Worm (Caenorhabditis elegans) whole organism, midembryonic: ENCODE measurements around the gene snr-1.

Experiments used
- T22C8.4 ChIP-seq: fragments of 200-800 bp; sonication (Bioruptor generic); IDR thresholded peaks from 2 replicates; pipeline ENCODE4 v1.3.6; 2022; ENCODE audit warnings: missing genetic modification characterization, missing compliant biosample characterization
- cog-1 ChIP-seq: sonication (generic microtip); optimal IDR thresholded peaks from 2 replicates; lab custom pipeline; 2016; ENCODE audit warnings: missing genetic modification characterization, missing compliant biosample characterization
- flt-1 ChIP-seq: fragments of 200-800 bp; sonication (Bioruptor generic); IDR thresholded peaks from 2 replicates; pipeline ENCODE4 v1.3.6; 2022; ENCODE audit warnings: missing genetic modification characterization, missing compliant biosample characterization
- klf-2 ChIP-seq: fragments of 200-800 bp; sonication (Bioruptor generic); conservative IDR thresholded peaks from 2 replicates; pipeline ENCODE4 v1.3.6; 2022; ENCODE audit warnings: missing genetic modification reagents, missing genetic modification characterization, missing compliant biosample characterization
- med-1 ChIP-seq: sonication (generic microtip); optimal IDR thresholded peaks from 2 replicates; lab custom pipeline; 2017; ENCODE audit warnings: missing genetic modification characterization, mild to moderate bottlenecking, missing compliant biosample characterization, antibody characterized with exemption, missing genetic modification reagents; ENCODE audit not compliant: insufficient read depth
- ref-1 ChIP-seq: fragments of 200-800 bp; sonication (Bioruptor generic); conservative IDR thresholded peaks from 2 replicates; pipeline ENCODE4 v1.3.6; 2022; ENCODE audit warnings: missing genetic modification reagents, missing genetic modification characterization, missing compliant biosample characterization
- tab-1 ChIP-seq: fragments of 200-800 bp; sonication (Bioruptor generic); IDR thresholded peaks from 2 replicates; pipeline ENCODE4 v1.3.6; 2022; ENCODE audit warnings: missing genetic modification characterization, missing compliant biosample characterization
- ztf-23 ChIP-seq: fragments of 200-800 bp; sonication (Bioruptor generic); IDR thresholded peaks from 2 replicates; pipeline ENCODE4 v1.3.6; 2022; ENCODE audit warnings: missing genetic modification reagents, missing genetic modification characterization, missing compliant biosample characterization
- ztf-29 ChIP-seq: fragments of 200-800 bp; sonication (Bioruptor generic); IDR thresholded peaks from 2 replicates; pipeline ENCODE4 v1.3.6; 2022; ENCODE audit warnings: missing genetic modification reagents, missing genetic modification characterization, missing compliant biosample characterization

snr-1 gene

ce11 chrIV:17116345-17116744, 28.5 kb downstream of the snr-1 start, which contains the start of gene cyn-13:
Gene cyn-13 (minus strand): TSS chrIV:17116657.
- TF ChIP-seq ztf-29 (GFP tag; lab: Robert Waterston, UW) (no peak), med-1 (no peak)

DNA sequence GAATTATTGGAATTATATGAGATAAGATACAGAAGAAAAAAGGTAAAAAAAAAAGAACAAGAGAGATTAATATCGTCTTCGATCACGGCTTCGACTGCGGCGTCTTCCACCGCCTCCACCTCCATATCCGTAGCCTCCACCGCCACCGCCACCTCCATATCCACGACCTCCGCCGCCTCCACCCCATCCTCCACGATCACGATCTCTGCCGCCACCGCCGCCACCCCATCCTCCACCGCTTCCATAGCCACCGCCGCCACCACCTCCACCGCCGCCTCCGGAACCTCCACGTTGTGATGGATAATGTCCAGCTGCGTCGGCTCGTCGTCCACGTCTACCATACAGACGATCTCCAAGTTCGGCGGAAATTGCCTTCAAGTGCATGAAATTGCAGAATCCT, 29.0 kb downstream of the snr-1 start:
- no peak for TF ChIP-seq ztf-23 (GFP tag; lab: Robert Waterston, UW)
- no peak for TF ChIP-seq ref-1
- TF ChIP-seq tab-1 (GFP tag; lab: Robert Waterston, UW) = 0 out of 2 replicates have a peak, but pooled peaks have one; percentile 51
- TF ChIP-seq ztf-29 (GFP tag; lab: Robert Waterston, UW) = no peak

DNA sequence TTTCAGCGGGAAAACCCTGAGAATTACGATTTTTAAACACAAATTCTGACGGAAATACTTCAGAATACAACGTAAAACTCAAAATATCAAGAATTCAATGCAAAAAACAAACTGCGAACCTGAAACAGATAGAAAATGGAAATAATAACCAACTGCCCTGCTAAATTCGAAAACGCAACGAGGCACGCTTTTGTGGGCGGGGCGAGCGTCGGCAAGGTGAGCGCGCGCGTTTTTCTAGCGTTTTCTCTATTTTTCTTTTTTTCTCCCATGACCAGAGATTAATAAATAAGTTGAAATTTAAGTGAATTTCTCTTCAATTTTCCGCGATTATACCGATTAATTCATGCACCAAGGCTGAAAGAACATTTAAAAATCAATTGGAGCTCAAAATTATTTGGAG, 30.7 kb downstream of the snr-1 start, which contains the start of gene uaf-2:
Gene uaf-2, minus strand, starts transcription at position 183 of the 400 bp plus-strand sequence.
- TF ChIP-seq flt-1 (peak; percentile 25; the same call in 1 of the 2 replicates), klf-2 (GFP tag; lab: Robert Waterston, UW) (no peak)

ce11 chrIV:17118987-17119732, 31.3 kb downstream of the snr-1 start, which contains the start of gene itsn-1:
Gene itsn-1 (plus strand): TSS chrIV:17119682.
- no peak for TF ChIP-seq cog-1
- TF ChIP-seq flt-1 = no peak
- TF ChIP-seq T22C8.4 (GFP tag; lab: Robert Waterston, UW) = peak; percentile 47; the same call in 1 of the 2 replicates
- TF ChIP-seq ztf-29 (GFP tag; lab: Robert Waterston, UW) = no peak
- TF ChIP-seq tab-1 (GFP tag; lab: Robert Waterston, UW) = no peak

- TF ChIP-seq tab-1 (GFP tag; lab: Robert Waterston, UW) = no peak
- no peak for TF ChIP-seq ref-1
- TF ChIP-seq cog-1 = no peak
These were observed 33.4 kb downstream of the snr-1 start for ce11 chrIV:17121058-17121773.

DNA sequence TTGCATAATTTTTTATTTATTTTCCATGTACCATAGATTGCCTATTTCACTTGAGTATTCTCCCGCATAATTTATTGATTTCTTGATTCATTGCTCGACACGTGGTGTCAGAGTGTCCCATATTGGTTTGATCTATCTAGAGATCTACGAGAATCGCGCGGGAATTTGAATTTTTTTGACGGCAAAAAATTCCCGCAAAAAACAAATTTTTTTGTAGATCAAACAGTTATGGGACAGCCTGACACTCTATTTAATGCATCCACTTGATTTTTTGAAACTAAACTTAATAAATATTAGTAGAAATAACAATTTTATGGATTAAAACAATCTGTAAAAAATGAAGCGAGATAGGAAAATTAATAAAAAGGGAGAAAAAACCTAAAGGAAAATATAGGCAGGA, 38.1 kb downstream of the snr-1 start:
- TF ChIP-seq ztf-29 (GFP tag; lab: Robert Waterston, UW) (no peak), tab-1 (GFP tag; lab: Robert Waterston, UW) (no peak), T22C8.4 (GFP tag; lab: Robert Waterston, UW) (no peak), klf-2 (GFP tag; lab: Robert Waterston, UW) (no peak), ref-1 (no peak), med-1 (no peak)

DNA sequence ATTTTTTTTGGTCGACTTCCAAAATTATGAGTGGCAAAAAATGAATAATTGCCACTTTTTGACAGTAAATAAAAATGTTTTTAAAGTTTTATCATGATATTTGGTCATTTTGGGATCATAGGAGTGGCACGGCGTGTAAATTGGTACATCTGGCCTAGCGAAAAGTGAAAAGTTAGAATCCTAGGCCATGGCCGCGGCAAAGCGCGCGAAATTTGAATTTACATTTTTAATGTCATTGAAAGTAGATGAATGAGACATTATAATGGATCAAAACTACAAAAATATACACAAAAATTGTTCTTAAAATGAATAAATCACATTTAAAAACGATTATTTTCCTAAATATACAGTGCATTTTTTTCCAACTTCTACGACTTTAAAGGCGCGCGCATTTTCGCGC, 38.7 kb downstream of the snr-1 start:
- TF ChIP-seq klf-2 (GFP tag; lab: Robert Waterston, UW) (no peak), med-1 (no peak), tab-1 (GFP tag; lab: Robert Waterston, UW) (no peak), ztf-29 (GFP tag; lab: Robert Waterston, UW) (no peak), T22C8.4 (GFP tag; lab: Robert Waterston, UW) (no peak), flt-1 (no peak), ztf-23 (GFP tag; lab: Robert Waterston, UW) (no peak), ref-1 (no peak), cog-1 (no peak)

DNA sequence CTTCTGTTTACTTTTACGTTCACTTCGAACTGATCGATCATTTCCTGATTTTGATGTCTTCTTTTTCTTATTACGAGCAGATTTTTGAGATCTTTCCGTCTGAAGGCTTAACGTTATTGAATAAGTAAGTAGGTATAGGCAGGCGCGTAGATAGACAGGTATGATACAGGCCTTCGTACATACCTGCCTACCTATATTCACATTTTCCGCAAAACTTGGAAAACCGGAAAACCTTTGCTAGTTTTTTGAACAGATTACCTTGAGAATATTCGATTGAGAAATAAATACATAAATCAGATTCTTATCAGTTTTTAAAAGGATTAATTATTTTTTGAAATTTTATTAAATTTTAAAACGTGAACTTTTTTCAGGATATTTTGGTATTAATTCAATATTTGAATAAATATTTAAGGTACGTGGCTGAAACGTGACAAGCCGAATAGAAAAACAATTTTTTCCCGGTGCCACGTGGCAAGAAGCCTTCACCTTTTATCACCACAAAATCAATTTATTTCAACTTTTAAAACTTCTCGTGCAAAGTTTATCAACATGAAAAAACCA, 43.3 kb downstream of the snr-1 start, which contains the start of the genes Y116A8C.37 and Y116A8C.38:
Gene Y116A8C.37, minus strand, starts transcription at position 101 of the 561 bp plus-strand sequence.
Gene Y116A8C.38, plus strand, starts transcription at position 511 of the 561 bp plus-strand sequence.
- TF ChIP-seq T22C8.4 (GFP tag; lab: Robert Waterston, UW) (no peak), ztf-23 (GFP tag; lab: Robert Waterston, UW) (no peak), klf-2 (GFP tag; lab: Robert Waterston, UW) (no peak), ref-1 (no peak), cog-1 (no peak), flt-1 (no peak), med-1 (no peak), tab-1 (GFP tag; lab: Robert Waterston, UW) (no peak), ztf-29 (GFP tag; lab: Robert Waterston, UW) (no peak)
